Fruit fly (Drosophila melanogaster) whole organism, embryonic: ENCODE results near the gene Shaw.

Experiments used
- ATbp ChIP-seq: fragments of 200-800 bp; sonication (Bioruptor generic); optimal IDR thresholded peaks from 2 replicates; lab custom pipeline; 2017; ENCODE audit warnings: missing biosample characterization, mild to moderate bottlenecking, missing genetic modification characterization, missing genetic modification reagents
- Atf3 ChIP-seq: fragments of 200-800 bp; sonication (Bioruptor generic); optimal IDR thresholded peaks from 3 replicates; lab custom pipeline; 2016; ENCODE audit warnings: missing biosample characterization, missing genetic modification characterization
- CG10274 ChIP-seq: fragments of 200-800 bp; sonication (Bioruptor generic); optimal IDR thresholded peaks from 3 replicates; lab custom pipeline; 2017; ENCODE audit warnings: missing biosample characterization, mild to moderate bottlenecking, missing genetic modification characterization
- CG11398 ChIP-seq: fragments of 200-800 bp; sonication (Bioruptor generic); optimal IDR thresholded peaks from 2 replicates; lab custom pipeline; 2016; ENCODE audit warnings: missing biosample characterization, missing genetic modification characterization
- CG12071 ChIP-seq: fragments of 200-800 bp; sonication (Bioruptor generic); optimal IDR thresholded peaks from 3 replicates; lab custom pipeline; 2018; ENCODE audit warnings: missing biosample characterization, mild to moderate bottlenecking, missing genetic modification characterization
- CG12219 ChIP-seq: fragments of 200-800 bp; sonication (Bioruptor generic); optimal IDR thresholded peaks from 3 replicates; lab custom pipeline; 2018; ENCODE audit warnings: missing biosample characterization, mild to moderate bottlenecking, missing genetic modification characterization
- CG1233 ChIP-seq: fragments of 200-800 bp; sonication (Bioruptor generic); optimal IDR thresholded peaks from 4 replicates; lab custom pipeline; 2018; ENCODE audit warnings: missing biosample characterization, mild to moderate bottlenecking, missing genetic modification characterization
- CG12659 ChIP-seq: fragments of 200-800 bp; sonication (Bioruptor generic); optimal IDR thresholded peaks from 3 replicates; lab custom pipeline; 2017; ENCODE audit warnings: mild to moderate bottlenecking, missing biosample characterization, missing genetic modification reagents, missing genetic modification characterization
- CG13123 ChIP-seq: fragments of 200-800 bp; sonication (Bioruptor generic); optimal IDR thresholded peaks from 2 replicates; lab custom pipeline; 2016; ENCODE audit warnings: missing biosample characterization, missing genetic modification characterization
- CG1529 ChIP-seq: fragments of 200-800 bp; sonication (Bioruptor generic); optimal IDR thresholded peaks from 3 replicates; lab custom pipeline; 2018; ENCODE audit warnings: missing biosample characterization, missing genetic modification characterization
- CG15514 ChIP-seq: fragments of 200-800 bp; sonication (Bioruptor generic); optimal IDR thresholded peaks from 3 replicates; lab custom pipeline; 2017; ENCODE audit warnings: missing biosample characterization, missing genetic modification characterization, mild to moderate bottlenecking, moderate library complexity, missing genetic modification reagents
- CG18599 ChIP-seq: fragments of 200-800 bp; sonication (Bioruptor generic); optimal IDR thresholded peaks from 3 replicates; lab custom pipeline; 2017; ENCODE audit warnings: missing biosample characterization, missing genetic modification characterization, mild to moderate bottlenecking, moderate library complexity, missing genetic modification reagents
- CG2889 ChIP-seq: fragments of 200-800 bp; sonication (Bioruptor generic); IDR thresholded peaks from 3 replicates; pipeline ENCODE4 v1.3.6; 2022; ENCODE audit warnings: missing biosample characterization, missing genetic modification characterization
- CG3065 ChIP-seq: fragments of 200-800 bp; sonication (Bioruptor generic); optimal IDR thresholded peaks from 2 replicates; lab custom pipeline; 2016; ENCODE audit warnings: missing biosample characterization, missing genetic modification characterization
- CG4617 ChIP-seq: fragments of 200-800 bp; sonication (Bioruptor generic); optimal IDR thresholded peaks from 3 replicates; lab custom pipeline; 2016; ENCODE audit warnings: missing biosample characterization, missing genetic modification characterization, borderline replicate concordance
- CG6765 ChIP-seq: fragments of 200-800 bp; sonication (Bioruptor generic); optimal IDR thresholded peaks from 3 replicates; lab custom pipeline; 2017; ENCODE audit warnings: missing biosample characterization, mild to moderate bottlenecking, missing genetic modification characterization
- Fer2 ChIP-seq: fragments of 200-800 bp; sonication (Bioruptor generic); optimal IDR thresholded peaks from 2 replicates; lab custom pipeline; 2018; ENCODE audit warnings: missing biosample characterization, mild to moderate bottlenecking, missing genetic modification characterization, moderate library complexity
- H15 ChIP-seq: fragments of 200-800 bp; sonication (Bioruptor generic); IDR thresholded peaks from 3 replicates; pipeline ENCODE4 v1.3.6; 2022; ENCODE audit warnings: missing biosample characterization, missing genetic modification characterization
- Hr39 ChIP-seq: fragments of >200 bp; optimal IDR thresholded peaks from 2 replicates; lab custom pipeline; 2017
- Meics ChIP-seq: fragments of 200-800 bp; sonication (Bioruptor generic); optimal IDR thresholded peaks from 2 replicates; lab custom pipeline; 2017; ENCODE audit warnings: missing biosample characterization, mild to moderate bottlenecking, missing genetic modification characterization
- Neu2 ChIP-seq: fragments of 200-800 bp; sonication (Bioruptor generic); optimal IDR thresholded peaks from 3 replicates; lab custom pipeline; 2016; ENCODE audit warnings: missing biosample characterization, missing genetic modification characterization, borderline replicate concordance
- Nf-YC ChIP-seq: fragments of 200-800 bp; optimal IDR thresholded peaks from 3 replicates; lab custom pipeline; 2019; ENCODE audit warnings: missing biosample characterization, mild to moderate bottlenecking, missing genetic modification characterization, moderate library complexity
- NfI ChIP-seq: fragments of 200-800 bp; sonication (Bioruptor generic); optimal IDR thresholded peaks from 3 replicates; lab custom pipeline; 2018; ENCODE audit warnings: missing biosample characterization, mild to moderate bottlenecking, missing genetic modification characterization, moderate library complexity
- Six4 ChIP-seq: fragments of 200-800 bp; sonication (Bioruptor generic); optimal IDR thresholded peaks from 2 replicates; lab custom pipeline; 2016; ENCODE audit warnings: missing biosample characterization, missing genetic modification characterization
- abd-A ChIP-seq: fragments of 200-800 bp; sonication (Bioruptor generic); optimal IDR thresholded peaks from 3 replicates; lab custom pipeline; 2019; ENCODE audit warnings: missing biosample characterization, mild to moderate bottlenecking, missing genetic modification characterization, moderate library complexity
- ac ChIP-seq: fragments of 200-800 bp; sonication (Bioruptor generic); optimal IDR thresholded peaks from 3 replicates; lab custom pipeline; 2017; ENCODE audit warnings: missing biosample characterization, mild to moderate bottlenecking, missing genetic modification characterization
- al ChIP-seq: fragments of 200-800 bp; sonication (Bioruptor generic); IDR thresholded peaks from 2 replicates; pipeline ENCODE4 v1.3.6; 2022; ENCODE audit warnings: missing biosample characterization, missing genetic modification characterization
- br ChIP-seq: fragments of >200 bp; optimal IDR thresholded peaks from 2 replicates; lab custom pipeline; 2017
- chinmo ChIP-seq: fragments of 200-800 bp; sonication (Bioruptor generic); IDR thresholded peaks from 4 replicates; pipeline ENCODE4 v1.3.6; 2022; ENCODE audit warnings: missing biosample characterization, missing genetic modification characterization; ENCODE audit not compliant: partially characterized antibody
- crol ChIP-seq: fragments of 200-800 bp; sonication (Bioruptor generic); IDR thresholded peaks from 2 replicates; pipeline ENCODE4 v1.3.6; 2022; ENCODE audit warnings: missing biosample characterization, missing genetic modification characterization
- disco-r ChIP-seq: fragments of 200-800 bp; sonication (Bioruptor generic); optimal IDR thresholded peaks from 2 replicates; lab custom pipeline; 2016; ENCODE audit warnings: missing biosample characterization, missing genetic modification characterization
- ftz-f1 ChIP-seq: fragments of 200-800 bp; sonication (Bioruptor generic); optimal IDR thresholded peaks from 2 replicates; lab custom pipeline; 2016; ENCODE audit warnings: missing biosample characterization, missing genetic modification characterization
- her ChIP-seq: fragments of 200-800 bp; sonication (Bioruptor generic); optimal IDR thresholded peaks from 2 replicates; lab custom pipeline; 2016; ENCODE audit warnings: missing biosample characterization, missing genetic modification characterization
- inv ChIP-seq: fragments of 200-800 bp; sonication (Bioruptor generic); IDR thresholded peaks from 2 replicates; pipeline ENCODE4 v1.3.6; 2022; ENCODE audit warnings: missing biosample characterization, missing genetic modification characterization; ENCODE audit not compliant: partially characterized antibody
- jumu ChIP-seq: fragments of 200-800 bp; sonication (Bioruptor generic); optimal IDR thresholded peaks from 3 replicates; lab custom pipeline; 2016; ENCODE audit warnings: missing biosample characterization, missing genetic modification characterization
- kni ChIP-seq: fragments of 200-800 bp; sonication (Bioruptor generic); optimal IDR thresholded peaks from 3 replicates; lab custom pipeline; 2017; ENCODE audit warnings: mild to moderate bottlenecking, missing biosample characterization, missing genetic modification reagents, missing genetic modification characterization
- mirr ChIP-seq: fragments of 200-800 bp; sonication (Bioruptor generic); optimal IDR thresholded peaks from 3 replicates; lab custom pipeline; 2018; ENCODE audit warnings: missing biosample characterization, mild to moderate bottlenecking, missing genetic modification characterization
- oc ChIP-seq: fragments of 200-800 bp; sonication (Bioruptor generic); optimal IDR thresholded peaks from 2 replicates; lab custom pipeline; 2018; ENCODE audit warnings: missing biosample characterization, mild to moderate bottlenecking, missing genetic modification characterization, moderate library complexity
- org-1 ChIP-seq: fragments of 200-800 bp; sonication (Bioruptor generic); optimal IDR thresholded peaks from 2 replicates; lab custom pipeline; 2017; ENCODE audit warnings: missing biosample characterization, missing genetic modification characterization
- pho ChIP-seq: fragments of 200-800 bp; sonication (Bioruptor generic); optimal IDR thresholded peaks from 2 replicates; lab custom pipeline; 2016; ENCODE audit warnings: missing biosample characterization, missing genetic modification characterization
- rib ChIP-seq: fragments of 200-800 bp; sonication (Bioruptor generic); IDR thresholded peaks from 2 replicates; pipeline ENCODE4 v1.3.6; 2022; ENCODE audit warnings: missing biosample characterization, missing genetic modification characterization
- scrt ChIP-seq: fragments of 200-800 bp; sonication (Bioruptor generic); optimal IDR thresholded peaks from 2 replicates; lab custom pipeline; 2018; ENCODE audit warnings: missing biosample characterization, mild to moderate bottlenecking, missing genetic modification characterization, moderate library complexity
- sens-2 ChIP-seq: fragments of 200-800 bp; sonication (Bioruptor generic); IDR thresholded peaks from 2 replicates; pipeline ENCODE4 v1.3.6; 2022; ENCODE audit warnings: missing biosample characterization, missing genetic modification characterization
- sim ChIP-seq: fragments of 200-800 bp; sonication (Bioruptor generic); IDR thresholded peaks from 2 replicates; pipeline ENCODE4 v1.3.6; 2022; ENCODE audit warnings: missing biosample characterization, missing genetic modification characterization
- so ChIP-seq: fragments of 200-800 bp; sonication (Bioruptor generic); IDR thresholded peaks from 3 replicates; pipeline ENCODE4 v1.3.6; 2022; ENCODE audit warnings: missing biosample characterization, missing genetic modification characterization
- stwl ChIP-seq: fragments of 200-800 bp; sonication (Bioruptor generic); optimal IDR thresholded peaks from 3 replicates; lab custom pipeline; 2018; ENCODE audit warnings: missing biosample characterization, mild to moderate bottlenecking, missing genetic modification characterization, moderate library complexity
- trem ChIP-seq: fragments of 200-800 bp; optimal IDR thresholded peaks from 3 replicates; lab custom pipeline; 2019; ENCODE audit warnings: missing biosample characterization, mild to moderate bottlenecking, missing genetic modification characterization, moderate library complexity
- unc-4 ChIP-seq: fragments of 200-800 bp; sonication (Bioruptor generic); IDR thresholded peaks from 2 replicates; pipeline ENCODE4 v1.3.6; 2022; ENCODE audit warnings: missing biosample characterization, missing genetic modification characterization; ENCODE audit not compliant: partially characterized antibody
- vfl ChIP-seq: fragments of 200-800 bp; sonication (Bioruptor generic); optimal IDR thresholded peaks from 2 replicates; lab custom pipeline; 2016; ENCODE audit warnings: missing biosample characterization, missing genetic modification characterization
- vvl ChIP-seq: fragments of 200-800 bp; sonication (Bioruptor generic); IDR thresholded peaks from 2 replicates; pipeline ENCODE4 v1.3.6; 2022; ENCODE audit warnings: missing biosample characterization, missing genetic modification characterization
- zen ChIP-seq: fragments of 200-800 bp; sonication (Bioruptor generic); optimal IDR thresholded peaks from 3 replicates; lab custom pipeline; 2018; ENCODE audit warnings: missing biosample characterization, mild to moderate bottlenecking, missing genetic modification characterization, moderate library complexity
- zf30C ChIP-seq: fragments of 200-800 bp; sonication (Bioruptor generic); optimal IDR thresholded peaks from 3 replicates; lab custom pipeline; 2018; ENCODE audit warnings: missing biosample characterization, mild to moderate bottlenecking, missing genetic modification characterization

The Shaw gene

DNA sequence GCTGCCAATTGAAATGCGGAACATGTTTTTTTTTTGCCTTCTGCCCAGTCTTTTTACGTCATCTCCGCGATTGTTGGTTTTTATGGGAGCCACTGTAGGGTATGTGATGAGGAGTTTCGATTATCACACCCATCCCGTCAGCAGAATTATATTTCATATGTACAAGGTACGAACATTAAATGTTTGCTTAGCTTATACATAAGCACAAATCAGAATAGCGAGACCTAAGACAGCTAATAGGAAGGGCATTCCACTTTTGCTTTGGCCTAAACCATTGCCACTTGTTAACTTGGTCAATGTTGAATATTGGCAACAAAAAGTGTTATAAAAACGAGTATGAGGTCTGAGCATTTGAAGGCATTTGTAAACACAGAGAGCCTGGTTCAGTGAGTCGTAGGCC is 14.7 kb upstream of the Shaw start, which contains the start of gene CG2816 (continued):
- TF ChIP-seq zf30C: no peak
- TF ChIP-seq ac: no peak
- no peak for TF ChIP-seq sens-2 (GFP tag; lab: Robert Waterston, UW)
- peak; percentile 78 for TF ChIP-seq NfI (GFP tag; lab: Kevin White, UChicago)
- TF ChIP-seq sim (GFP tag; lab: Robert Waterston, UW): no peak
- no peak for TF ChIP-seq disco-r (GFP tag; lab: Kevin White, UChicago)
- TF ChIP-seq rib: peak; percentile 94
- TF ChIP-seq scrt (GFP tag; lab: Kevin White, UChicago): peak; percentile 28
- peak; percentile 35 for TF ChIP-seq ftz-f1 (GFP tag; lab: Kevin White, UChicago)
- no peak for TF ChIP-seq Nf-YC (tag; lab: Kevin White, UChicago)
- peak; percentile 44 for TF ChIP-seq Meics (GFP tag; lab: Kevin White, UChicago)
- TF ChIP-seq CG4617 (GFP tag; lab: Kevin White, UChicago): peak; percentile 18
- no peak for TF ChIP-seq stwl
- TF ChIP-seq vfl: peak; percentile 89
- TF ChIP-seq CG6765 (GFP tag; lab: Kevin White, UChicago): no peak
- TF ChIP-seq zen (tag; lab: Kevin White, UChicago): no peak
- peak; percentile 88 for TF ChIP-seq pho
- peak; percentile 84 for TF ChIP-seq her
- peak; percentile 95 for TF ChIP-seq al (GFP tag; lab: Robert Waterston, UW)
- peak; percentile 61 for TF ChIP-seq CG18599 (GFP tag; lab: Kevin White, UChicago)
- peak; percentile 87; the same call in 1 of the 2 replicates for TF ChIP-seq vvl (GFP tag; lab: Robert Waterston, UW)
- TF ChIP-seq crol (GFP tag; lab: Robert Waterston, UW): no peak
- peak; percentile 59 for TF ChIP-seq CG12219 (GFP tag; lab: Kevin White, UChicago)
- no peak for TF ChIP-seq Neu2 (GFP tag; lab: Kevin White, UChicago)
- peak; percentile 36 for TF ChIP-seq Fer2 (tag; lab: Kevin White, UChicago)
- no peak for TF ChIP-seq CG1529 (GFP tag; lab: Kevin White, UChicago)
- TF ChIP-seq Six4 (GFP tag; lab: Kevin White, UChicago): no peak
- TF ChIP-seq CG12071: peak; percentile 20
- no peak for TF ChIP-seq trem
- peak; percentile 66 for TF ChIP-seq CG12659 (GFP tag; lab: Kevin White, UChicago)
- TF ChIP-seq CG3065 (GFP tag; lab: Kevin White, UChicago): no peak
- TF ChIP-seq jumu: peak; percentile 54
- peak; percentile 38 for TF ChIP-seq CG15514 (GFP tag; lab: Kevin White, UChicago)
- TF ChIP-seq Hr39: no peak
- TF ChIP-seq inv (GFP tag; lab: Robert Waterston, UW): no peak
- TF ChIP-seq br: no peak
- peak; percentile 76; the same call in 2 of the 3 replicates for TF ChIP-seq CG2889 (GFP tag; lab: Robert Waterston, UW)
- TF ChIP-seq H15 (GFP tag; lab: Robert Waterston, UW): no peak
- peak; percentile 26 for TF ChIP-seq Atf3 (GFP tag; lab: Kevin White, UChicago)
- no peak for TF ChIP-seq CG1233
- no peak for TF ChIP-seq so (GFP tag; lab: Robert Waterston, UW)
- no peak for TF ChIP-seq unc-4 (GFP tag; lab: Robert Waterston, UW)
- TF ChIP-seq oc (tag; lab: Kevin White, UChicago): no peak
- 0 out of 4 replicates have a peak, but pooled peaks have one; percentile 40 for TF ChIP-seq chinmo (GFP tag; lab: Robert Waterston, UW)
- no peak for TF ChIP-seq mirr (GFP tag; lab: Kevin White, UChicago)
- no peak for TF ChIP-seq kni (GFP tag; lab: Kevin White, UChicago)
- no peak for TF ChIP-seq CG11398
- TF ChIP-seq ATbp (GFP tag; lab: Kevin White, UChicago): no peak
- TF ChIP-seq abd-A (tag; lab: Kevin White, UChicago): no peak
- TF ChIP-seq org-1 (GFP tag; lab: Kevin White, UChicago): peak; percentile 34
- no peak for TF ChIP-seq CG13123 (GFP tag; lab: Kevin White, UChicago)
- TF ChIP-seq CG10274: peak; percentile 88
